Worm (Caenorhabditis elegans): ENCODE measurements around the gene pho-5.

- TF ChIP-seq pag-3 (tag; optimal IDR thresholded peaks at IDR 0.05; ENCODE audit: borderline replicate concordance) (no peak), ama-1 (optimal IDR thresholded peaks at IDR 0.05) (no peak), pax-1 (tag; optimal IDR thresholded peaks at IDR 0.05) (no peak), pha-4 (tag; optimal IDR thresholded peaks at IDR 0.05) (no peak), unc-86 (tag; optimal IDR thresholded peaks at IDR 0.05) (no peak), ceh-34 (tag; optimal IDR thresholded peaks at IDR 0.05) (no peak), odd-2 (tag; optimal IDR thresholded peaks at IDR 0.05) (no peak), fkh-10 (GFP tag; optimal IDR thresholded peaks at IDR 0.05) (no peak)
These were observed 51.5 kb downstream of the pho-5 start, which contains the start of gene ndus-8 for ce11 chrIII:7234148-7234547.

All from whole organism, late embryonic.